Worm (Caenorhabditis elegans): ENCODE measurements around the gene timm-17B.2.

timm-17B.2 gene

ce11 chrIV:8357299-8357698 is 39.1 kb upstream of the timm-17B.2 start:
- TF ChIP-seq zag-1 (tag; optimal IDR thresholded peaks at IDR 0.05) = no peak
- no peak for TF ChIP-seq elt-1 (tag; optimal IDR thresholded peaks at IDR 0.05)
- TF ChIP-seq skn-1 (tag; optimal IDR thresholded peaks at IDR 0.05) = no peak
- no peak for TF ChIP-seq fos-1 (tag; optimal IDR thresholded peaks at IDR 0.05)
- TF ChIP-seq ama-1 (optimal IDR thresholded peaks at IDR 0.05) = no peak
- TF ChIP-seq dmd-4 (tag; optimal IDR thresholded peaks at IDR 0.05) = no peak
- TF ChIP-seq peb-1 (tag; optimal IDR thresholded peaks at IDR 0.05) = no peak
- no peak for TF ChIP-seq unc-55 (GFP tag; optimal IDR thresholded peaks at IDR 0.05)
- no peak for TF ChIP-seq alr-1 (tag; optimal IDR thresholded peaks at IDR 0.05)
- no peak for TF ChIP-seq R02D3.7 (tag; optimal IDR thresholded peaks at IDR 0.05)
- no peak for TF ChIP-seq unc-39 (tag; optimal IDR thresholded peaks at IDR 0.05)
- TF ChIP-seq nhr-23 (tag; optimal IDR thresholded peaks at IDR 0.05) = no peak
- TF ChIP-seq nhr-10 (tag; optimal IDR thresholded peaks at IDR 0.05) = no peak
- no peak for TF ChIP-seq crh-2 (tag; optimal IDR thresholded peaks at IDR 0.05)
- no peak for TF ChIP-seq aly-2 (tag; optimal IDR thresholded peaks at IDR 0.05)

- TF ChIP-seq dmd-4 (tag; optimal IDR thresholded peaks at IDR 0.05) (no peak), snpc-4 (tag; optimal IDR thresholded peaks at IDR 0.05) (no peak), nhr-10 (tag; optimal IDR thresholded peaks at IDR 0.05) (no peak), fos-1 (tag; optimal IDR thresholded peaks at IDR 0.05) (no peak), sma-9 (GFP tag; optimal IDR thresholded peaks at IDR 0.05) (no peak), sma-9 (tag; optimal IDR thresholded peaks at IDR 0.05) (no peak), unc-55 (GFP tag; optimal IDR thresholded peaks at IDR 0.05) (no peak), ztf-11 (tag; optimal IDR thresholded peaks at IDR 0.05) (no peak), lin-13 (GFP tag; optimal IDR thresholded peaks at IDR 0.05) (no peak), nhr-12 (tag; optimal IDR thresholded peaks at IDR 0.05) (no peak), lin-39 (tag; optimal IDR thresholded peaks at IDR 0.05) (no peak), elt-3 (tag; optimal IDR thresholded peaks at IDR 0.05) (no peak), lsy-2 (tag; optimal IDR thresholded peaks at IDR 0.05) (no peak), gmeb-1 (tag; optimal IDR thresholded peaks at IDR 0.05) (no peak), C34F6.9 (tag; optimal IDR thresholded peaks at IDR 0.05) (no peak), peb-1 (tag; optimal IDR thresholded peaks at IDR 0.05) (no peak), nhr-11 (tag; optimal IDR thresholded peaks at IDR 0.05) (no peak), nhr-25 (tag; optimal IDR thresholded peaks at IDR 0.05) (no peak)
Observed at ce11 chrIV:8358492-8358891, 38.0 kb upstream of the timm-17B.2 start, which contains the start of gene D2096.13. D2096.13 (minus strand) TSS chrIV:8358592.

DNA sequence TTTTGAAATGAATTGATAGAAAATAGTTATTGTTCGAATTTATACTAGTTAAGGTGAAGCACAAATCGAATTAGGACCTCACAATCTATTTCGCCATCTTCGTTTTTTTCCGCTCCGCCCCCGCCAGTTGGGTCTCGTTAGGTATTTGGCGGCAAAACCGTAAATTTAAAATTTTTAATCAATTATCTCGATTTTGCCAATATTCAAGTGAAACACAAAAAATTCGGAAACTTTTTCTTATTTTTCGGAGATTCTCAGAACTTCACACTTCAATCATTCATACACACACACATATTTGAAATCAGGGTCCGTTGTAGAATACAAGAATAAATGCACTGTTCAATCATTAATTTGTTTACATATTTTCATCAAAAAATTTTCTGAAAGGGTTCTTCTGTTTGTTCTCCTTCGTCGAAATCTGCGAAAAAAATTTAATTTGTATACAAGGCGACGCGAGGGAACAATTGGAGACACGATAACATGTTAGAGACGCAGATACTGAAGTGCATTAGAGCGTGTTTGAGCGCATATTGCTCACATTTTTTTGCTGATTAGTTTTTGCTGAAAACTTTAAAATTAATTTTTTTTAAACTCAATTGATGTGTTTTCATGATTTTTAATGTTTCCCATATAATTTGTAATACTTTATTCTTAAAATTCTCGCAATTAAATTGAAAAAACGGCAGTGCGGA is 36.6 kb upstream of the timm-17B.2 start, which contains the start of gene D2096.5:
Gene D2096.5 (minus strand): TSS at position 51 of the 692 bp plus-strand sequence.
- TF ChIP-seq ztf-11 (tag; optimal IDR thresholded peaks at IDR 0.05) (no peak), ztf-4 (tag; optimal IDR thresholded peaks at IDR 0.05) (no peak), unc-55 (GFP tag; optimal IDR thresholded peaks at IDR 0.05) (peak; percentile 36), nhr-21 (tag; optimal IDR thresholded peaks at IDR 0.05) (no peak), nhr-237 (tag; optimal IDR thresholded peaks at IDR 0.05) (no peak), elt-3 (tag; optimal IDR thresholded peaks at IDR 0.05) (no peak), alr-1 (tag; optimal IDR thresholded peaks at IDR 0.05) (no peak), C34F6.9 (tag; optimal IDR thresholded peaks at IDR 0.05) (peak; percentile 63), nhr-6 (tag; optimal IDR thresholded peaks at IDR 0.05) (no peak), gmeb-1 (tag; optimal IDR thresholded peaks at IDR 0.05) (no peak), zag-1 (tag; optimal IDR thresholded peaks at IDR 0.05) (no peak), crh-2 (tag; optimal IDR thresholded peaks at IDR 0.05) (no peak), mbf-1 (tag; optimal IDR thresholded peaks at IDR 0.05) (no peak), nhr-10 (tag; optimal IDR thresholded peaks at IDR 0.05) (no peak), unc-39 (tag; optimal IDR thresholded peaks at IDR 0.05) (no peak), sma-9 (GFP tag; optimal IDR thresholded peaks at IDR 0.05) (no peak), sma-9 (tag; optimal IDR thresholded peaks at IDR 0.05) (no peak), lin-13 (GFP tag; optimal IDR thresholded peaks at IDR 0.05) (no peak)

- TF ChIP-seq nhr-6 (tag; optimal IDR thresholded peaks at IDR 0.05) (no peak), crh-2 (tag; optimal IDR thresholded peaks at IDR 0.05) (no peak), C34F6.9 (tag; optimal IDR thresholded peaks at IDR 0.05) (no peak)
Observed at ce11 chrIV:8360817-8361216, 35.6 kb upstream of the timm-17B.2 start, which contains the start of gene sqv-1. sqv-1 (plus strand) TSS chrIV:8361117.

DNA sequence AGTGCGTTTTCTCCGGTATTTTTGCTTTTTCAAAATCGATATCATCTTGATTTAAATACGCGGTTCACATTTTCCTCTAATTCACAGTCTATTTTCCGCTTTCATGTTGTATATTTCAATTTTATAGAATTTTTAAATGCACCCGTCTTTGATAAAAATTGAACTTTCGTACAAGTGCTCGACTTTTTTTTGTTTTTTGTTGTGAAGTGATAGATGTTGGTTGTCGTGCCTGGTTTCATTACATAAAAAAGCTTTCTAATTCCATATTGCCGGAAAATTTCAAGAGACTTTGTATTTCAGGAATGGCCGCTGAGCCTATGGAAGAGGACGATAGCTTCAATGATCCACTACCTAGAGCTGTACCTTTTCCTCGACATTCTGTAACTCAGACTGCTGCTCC is 33.3 kb upstream of the timm-17B.2 start, which contains the start of gene D2096.12:
Gene D2096.12 (plus strand): TSS at position 301 of the 400 bp plus-strand sequence.
- TF ChIP-seq aly-2 (tag; optimal IDR thresholded peaks at IDR 0.05) (no peak), nhr-12 (tag; optimal IDR thresholded peaks at IDR 0.05) (no peak), ztf-11 (tag; optimal IDR thresholded peaks at IDR 0.05) (no peak), nhr-6 (tag; optimal IDR thresholded peaks at IDR 0.05) (no peak), elt-3 (tag; optimal IDR thresholded peaks at IDR 0.05) (no peak), blmp-1 (tag; optimal IDR thresholded peaks at IDR 0.05; ENCODE audit: insufficient read depth) (no peak), elt-1 (tag; optimal IDR thresholded peaks at IDR 0.05) (no peak), ZK546.5 (tag; optimal IDR thresholded peaks at IDR 0.05) (no peak), snpc-4 (tag; optimal IDR thresholded peaks at IDR 0.05) (no peak), ceh-82 (tag; optimal IDR thresholded peaks at IDR 0.05) (no peak), crh-2 (tag; optimal IDR thresholded peaks at IDR 0.05) (no peak), sma-9 (GFP tag; optimal IDR thresholded peaks at IDR 0.05) (no peak), sma-9 (tag; optimal IDR thresholded peaks at IDR 0.05) (no peak), unc-39 (tag; optimal IDR thresholded peaks at IDR 0.05) (no peak), mab-5 (tag; optimal IDR thresholded peaks at IDR 0.05) (no peak), ama-1 (optimal IDR thresholded peaks at IDR 0.05) (no peak), ztf-4 (tag; optimal IDR thresholded peaks at IDR 0.05) (no peak), dmd-4 (tag; optimal IDR thresholded peaks at IDR 0.05) (no peak)
